Fruit fly (Drosophila melanogaster) whole organism, embryonic: ENCODE results near the gene Dop1R2.

Experiments used
- CG16779 ChIP-seq: fragments of 200-800 bp; sonication (Bioruptor generic); IDR thresholded peaks from 2 replicates; pipeline ENCODE4 v1.3.6; 2022; ENCODE audit warnings: missing biosample characterization, missing genetic modification characterization
- CG17385 ChIP-seq: fragments of 200-800 bp; sonication (Bioruptor generic); optimal IDR thresholded peaks from 3 replicates; lab custom pipeline; 2018; ENCODE audit warnings: missing biosample characterization, mild to moderate bottlenecking, missing genetic modification characterization
- CTCF ChIP-seq: fragments of 200-800 bp; sonication (Bioruptor generic); optimal IDR thresholded peaks from 2 replicates; lab custom pipeline; 2017; ENCODE audit warnings: missing biosample characterization, mild to moderate bottlenecking, missing genetic modification characterization, moderate library complexity
- D19A ChIP-seq: fragments of 200-800 bp; optimal IDR thresholded peaks from 3 replicates; lab custom pipeline; 2019; ENCODE audit warnings: missing biosample characterization, mild to moderate bottlenecking, missing genetic modification characterization, moderate library complexity
- Myb ChIP-seq: fragments of 200-800 bp; sonication (Bioruptor generic); optimal IDR thresholded peaks from 2 replicates; lab custom pipeline; 2016; ENCODE audit warnings: missing biosample characterization, missing genetic modification characterization
- Scr ChIP-seq: fragments of 200-800 bp; sonication (Bioruptor generic); IDR thresholded peaks from 2 replicates; pipeline ENCODE4 v1.3.6; 2022; ENCODE audit warnings: missing biosample characterization, missing genetic modification characterization; ENCODE audit not compliant: partially characterized antibody
- bab2 ChIP-seq: fragments of 200-800 bp; sonication (Bioruptor generic); optimal IDR thresholded peaks from 2 replicates; lab custom pipeline; 2016; ENCODE audit warnings: missing biosample characterization, missing genetic modification characterization
- da ChIP-seq: fragments of 200-800 bp; sonication (Bioruptor generic); optimal IDR thresholded peaks from 2 replicates; lab custom pipeline; 2016; ENCODE audit warnings: missing biosample characterization, missing genetic modification characterization
- kay ChIP-seq: fragments of 200-800 bp; sonication (Bioruptor generic); optimal IDR thresholded peaks from 2 replicates; lab custom pipeline; 2016; ENCODE audit warnings: missing biosample characterization, missing genetic modification characterization
- slp2 ChIP-seq: fragments of 200-800 bp; sonication (Bioruptor generic); optimal IDR thresholded peaks from 2 replicates; lab custom pipeline; 2016; ENCODE audit warnings: missing biosample characterization, missing genetic modification characterization
- vvl ChIP-seq: fragments of 200-800 bp; sonication (Bioruptor generic); IDR thresholded peaks from 2 replicates; pipeline ENCODE4 v1.3.6; 2022; ENCODE audit warnings: missing biosample characterization, missing genetic modification characterization
- wek ChIP-seq: fragments of 200-800 bp; sonication (Bioruptor generic); optimal IDR thresholded peaks from 3 replicates; lab custom pipeline; 2018; ENCODE audit warnings: missing biosample characterization, mild to moderate bottlenecking, missing genetic modification characterization, moderate library complexity

- TF ChIP-seq CG16779 (GFP tag; lab: Robert Waterston, UW) (no peak), CTCF (GFP tag; lab: Kevin White, UChicago) (no peak), D19A (tag; lab: Kevin White, UChicago) (peak; percentile 1), slp2 (GFP tag; lab: Kevin White, UChicago) (no peak), CG17385 (GFP tag; lab: Kevin White, UChicago) (no peak), kay (GFP tag; lab: Kevin White, UChicago) (no peak), Myb (GFP tag; lab: Kevin White, UChicago) (no peak), vvl (peak; percentile 86), wek (no peak), da (GFP tag; lab: Kevin White, UChicago) (no peak), Scr (GFP tag; lab: Robert Waterston, UW) (no peak), bab2 (GFP tag; lab: Kevin White, UChicago) (peak; percentile 37)
Measured at dm6 chr3R:29699220-29699619, 39.4 kb upstream of the Dop1R2 start.
